Fruit fly (Drosophila melanogaster) whole organism, adult: ENCODE measurements around the gene hec.

Experiments
- Crg-1 ChIP-seq: fragments of 200-800 bp; sonication (Bioruptor generic); optimal IDR thresholded peaks from 2 replicates; lab custom pipeline; 2016; ENCODE audit warnings: missing biosample characterization, missing genetic modification characterization
- Hr96 ChIP-seq: fragments of 200-800 bp; sonication (Bioruptor generic); optimal IDR thresholded peaks from 2 replicates; lab custom pipeline; 2016; ENCODE audit warnings: missing biosample characterization, missing genetic modification characterization
- cnc ChIP-seq, 2 experiments: fragments of >200 bp; optimal IDR thresholded peaks; 2 replicates each; lab custom pipeline; 2017
- kay ChIP-seq: fragments of 200-800 bp; sonication (Bioruptor generic); peaks from one replicate; lab custom pipeline; 2016; ENCODE audit warnings: missing biosample characterization, missing genetic modification characterization, borderline replicate concordance

dm6 chrX:12967296-12967938 is 10.2 kb upstream of the hec start, which contains the start of gene Mur11Da:
- TF ChIP-seq Hr96: no peak
- TF ChIP-seq kay (GFP tag; lab: Kevin White, UChicago): no peak
- no peak for TF ChIP-seq cnc (optimal IDR thresholded peaks at IDR 0.05; lab: Kevin White, UChicago)
- no peak for TF ChIP-seq Crg-1 (GFP tag; lab: Kevin White, UChicago)
